Fruit fly (Drosophila melanogaster) whole organism, pupa: ENCODE measurements around the gene CG32259.

ENCODE experiments used
- CG10348 ChIP-seq: fragments of 200-800 bp; sonication (Bioruptor generic); IDR thresholded peaks from 2 replicates; pipeline ENCODE4 v1.3.6; 2022; ENCODE audit warnings: missing biosample characterization, missing genetic modification characterization
- CG12605 ChIP-seq: fragments of 200-800 bp; sonication (Bioruptor generic); IDR thresholded peaks from 2 replicates; pipeline ENCODE4 v1.3.6; 2022; ENCODE audit warnings: missing biosample characterization, missing genetic modification characterization
- CG13204 ChIP-seq: fragments of 200-800 bp; sonication (Bioruptor generic); optimal IDR thresholded peaks from 2 replicates; lab custom pipeline; 2018; ENCODE audit warnings: missing biosample characterization, mild to moderate bottlenecking, missing genetic modification characterization, moderate library complexity
- CG14655 ChIP-seq: fragments of 200-800 bp; sonication (Bioruptor generic); optimal IDR thresholded peaks from 3 replicates; lab custom pipeline; 2017; ENCODE audit warnings: mild to moderate bottlenecking, missing biosample characterization, missing genetic modification reagents, missing genetic modification characterization
- CG15710 ChIP-seq: fragments of 200-800 bp; sonication (Bioruptor generic); optimal IDR thresholded peaks from 2 replicates; lab custom pipeline; 2018; ENCODE audit warnings: missing biosample characterization, mild to moderate bottlenecking, missing genetic modification characterization, moderate library complexity
- CG17806 ChIP-seq: fragments of 200-800 bp; sonication (Bioruptor generic); optimal IDR thresholded peaks from 2 replicates; lab custom pipeline; 2018; ENCODE audit warnings: missing biosample characterization, mild to moderate bottlenecking, missing genetic modification characterization, moderate library complexity
- CG32121 ChIP-seq: fragments of 200-800 bp; sonication (Bioruptor generic); IDR thresholded peaks from 2 replicates; pipeline ENCODE4 v1.3.6; 2022; ENCODE audit warnings: missing biosample characterization, missing genetic modification characterization
- CG34367 ChIP-seq: fragments of 200-800 bp; sonication (Bioruptor generic); optimal IDR thresholded peaks from 2 replicates; lab custom pipeline; 2018; ENCODE audit warnings: missing biosample characterization, mild to moderate bottlenecking, missing genetic modification characterization
- CG4496 ChIP-seq: fragments of 200-800 bp; sonication (Bioruptor generic); IDR thresholded peaks from 3 replicates; pipeline ENCODE4 v1.3.6; 2022; ENCODE audit warnings: missing biosample characterization, missing genetic modification characterization
- CG8159 ChIP-seq: fragments of 200-800 bp; sonication (Bioruptor generic); optimal IDR thresholded peaks from 3 replicates; lab custom pipeline; 2018; ENCODE audit warnings: missing biosample characterization, mild to moderate bottlenecking, missing genetic modification characterization, moderate library complexity
- CG8301 ChIP-seq: fragments of 200-800 bp; sonication (Bioruptor generic); optimal IDR thresholded peaks from 2 replicates; lab custom pipeline; 2018; ENCODE audit warnings: missing biosample characterization, mild to moderate bottlenecking, missing genetic modification characterization
- CG9948 ChIP-seq: fragments of 200-800 bp; sonication (Bioruptor generic); optimal IDR thresholded peaks from 2 replicates; lab custom pipeline; 2018; ENCODE audit warnings: missing biosample characterization, mild to moderate bottlenecking, missing genetic modification characterization, moderate library complexity
- D1 ChIP-seq: fragments of 200-800 bp; sonication (Bioruptor generic); optimal IDR thresholded peaks from 2 replicates; lab custom pipeline; 2018; ENCODE audit warnings: missing biosample characterization, mild to moderate bottlenecking, missing genetic modification characterization, moderate library complexity
- EcR ChIP-seq: fragments of 200-800 bp; sonication (Bioruptor generic); optimal IDR thresholded peaks from 3 replicates; lab custom pipeline; 2019; ENCODE audit warnings: missing biosample characterization, missing genetic modification characterization, mild to moderate bottlenecking, moderate library complexity, missing genetic modification reagents
- Ets98B ChIP-seq: fragments of 200-800 bp; sonication (Bioruptor generic); IDR thresholded peaks from 2 replicates; pipeline ENCODE4 v1.3.6; 2022; ENCODE audit warnings: missing biosample characterization, missing genetic modification characterization
- Pif1A ChIP-seq: fragments of 200-800 bp; sonication (Bioruptor generic); optimal IDR thresholded peaks from 3 replicates; lab custom pipeline; 2016; ENCODE audit warnings: missing biosample characterization, missing genetic modification characterization
- Pif1B ChIP-seq: fragments of 200-800 bp; sonication (Bioruptor generic); optimal IDR thresholded peaks from 3 replicates; lab custom pipeline; 2016; ENCODE audit warnings: missing biosample characterization, missing genetic modification characterization
- Snoo ChIP-seq: fragments of 200-800 bp; sonication (Bioruptor generic); optimal IDR thresholded peaks from 3 replicates; lab custom pipeline; 2017; ENCODE audit warnings: missing biosample characterization, mild to moderate bottlenecking, missing genetic modification characterization, inconsistent platforms
- fd96Ca ChIP-seq: fragments of 200-800 bp; sonication (Bioruptor generic); IDR thresholded peaks from 3 replicates; pipeline ENCODE4 v1.3.6; 2022; ENCODE audit warnings: missing biosample characterization, missing genetic modification characterization
- gl ChIP-seq: fragments of 200-800 bp; sonication (Bioruptor generic); optimal IDR thresholded peaks from 2 replicates; lab custom pipeline; 2018; ENCODE audit warnings: missing biosample characterization, mild to moderate bottlenecking, missing genetic modification characterization
- rn ChIP-seq: fragments of 200-800 bp; sonication (Bioruptor generic); IDR thresholded peaks from 2 replicates; pipeline ENCODE4 v1.3.6; 2022; ENCODE audit warnings: missing biosample characterization, missing genetic modification characterization

The CG32259 gene

dm6 chr3L:4096546-4096945 lies 27.4 kb downstream of the CG32259 start:
- TF ChIP-seq fd96Ca (GFP tag; lab: Robert Waterston, UW): no peak
- no peak for TF ChIP-seq CG34367 (tag; lab: Kevin White, UChicago)
- no peak for TF ChIP-seq CG10348 (GFP tag; lab: Robert Waterston, UW)
- TF ChIP-seq rn (GFP tag; lab: Robert Waterston, UW): no peak
- TF ChIP-seq Pif1B (GFP tag; lab: Kevin White, UChicago): no peak
- TF ChIP-seq EcR: peak; percentile 46

- TF ChIP-seq Snoo (tag; lab: Kevin White, UChicago) (no peak), CG34367 (tag; lab: Kevin White, UChicago) (no peak), CG17806 (no peak), CG32121 (GFP tag; lab: Robert Waterston, UW) (no peak), CG12605 (no peak), EcR (peak; percentile 70)
- TF ChIP-seq, all 21 proteins: peak for 1
Measured at dm6 chr3L:4099194-4099593, 30.0 kb downstream of the CG32259 start.

dm6 chr3L:4102496-4103257 lies 33.5 kb downstream of the CG32259 start, which contains the start of gene CG14995:
CG14995 (minus strand) TSS chr3L:4103256.
- TF ChIP-seq Ets98B (GFP tag; lab: Robert Waterston, UW): peak; percentile 67
- no peak for TF ChIP-seq CG15710
- no peak for TF ChIP-seq CG34367 (tag; lab: Kevin White, UChicago)
- TF ChIP-seq EcR: peak; percentile 36
- no peak for TF ChIP-seq CG13204 (GFP tag; lab: Kevin White, UChicago)
- TF ChIP-seq gl: no peak
- peak; percentile 33 for TF ChIP-seq Pif1A (GFP tag; lab: Kevin White, UChicago)
- TF ChIP-seq D1 (tag; lab: Kevin White, UChicago): no peak
- no peak for TF ChIP-seq Snoo (tag; lab: Kevin White, UChicago)
- TF ChIP-seq CG14655 (GFP tag; lab: Kevin White, UChicago): no peak
- TF ChIP-seq CG8301 (tag; lab: Kevin White, UChicago): no peak
- peak; percentile 54; the same call in 1 of the 2 replicates for TF ChIP-seq CG12605
- TF ChIP-seq Pif1B (GFP tag; lab: Kevin White, UChicago): peak; percentile 39
- TF ChIP-seq CG17806: no peak
- TF ChIP-seq CG9948: no peak
- TF ChIP-seq rn (GFP tag; lab: Robert Waterston, UW): no peak
- TF ChIP-seq CG10348 (GFP tag; lab: Robert Waterston, UW): no peak
- no peak for TF ChIP-seq CG8159 (tag; lab: Kevin White, UChicago)
- TF ChIP-seq fd96Ca (GFP tag; lab: Robert Waterston, UW): peak; percentile 34; the same call in 1 of the 3 replicates
- TF ChIP-seq CG4496 (GFP tag; lab: Robert Waterston, UW): peak; percentile 66; the same call in 2 of the 3 replicates
- peak; percentile 37; the same call in 1 of the 2 replicates for TF ChIP-seq CG32121 (GFP tag; lab: Robert Waterston, UW)

dm6 chr3L:4103258-4104247 lies 34.4 kb downstream of the CG32259 start, which contains the start of gene Fit1:
Fit1 (plus strand) TSS chr3L:4103564.
- TF ChIP-seq CG8301 (tag; lab: Kevin White, UChicago) (no peak), CG12605 (0 out of 2 replicates have a peak, but pooled peaks have one; percentile 34), EcR (peak; percentile 42), rn (GFP tag; lab: Robert Waterston, UW) (no peak), CG4496 (GFP tag; lab: Robert Waterston, UW) (no peak)

- peak; percentile 52 for TF ChIP-seq EcR
- TF ChIP-seq CG13204 (GFP tag; lab: Kevin White, UChicago): no peak
Measured at dm6 chr3L:4107120-4107519, 38.0 kb downstream of the CG32259 start.

dm6 chr3L:4108072-4108843 lies 39.1 kb downstream of the CG32259 start, which contains the start of gene Ack:
Ack (plus strand) TSS chr3L:4108186.
- TF ChIP-seq CG32121 (GFP tag; lab: Robert Waterston, UW): peak; percentile 22; the same call in 1 of the 2 replicates
- TF ChIP-seq D1 (tag; lab: Kevin White, UChicago): no peak
- TF ChIP-seq CG13204 (GFP tag; lab: Kevin White, UChicago): peak; percentile 17
- TF ChIP-seq Ets98B (GFP tag; lab: Robert Waterston, UW): no peak
